Fruit fly (Drosophila melanogaster): ENCODE measurements around the gene CG5342.

DNA sequence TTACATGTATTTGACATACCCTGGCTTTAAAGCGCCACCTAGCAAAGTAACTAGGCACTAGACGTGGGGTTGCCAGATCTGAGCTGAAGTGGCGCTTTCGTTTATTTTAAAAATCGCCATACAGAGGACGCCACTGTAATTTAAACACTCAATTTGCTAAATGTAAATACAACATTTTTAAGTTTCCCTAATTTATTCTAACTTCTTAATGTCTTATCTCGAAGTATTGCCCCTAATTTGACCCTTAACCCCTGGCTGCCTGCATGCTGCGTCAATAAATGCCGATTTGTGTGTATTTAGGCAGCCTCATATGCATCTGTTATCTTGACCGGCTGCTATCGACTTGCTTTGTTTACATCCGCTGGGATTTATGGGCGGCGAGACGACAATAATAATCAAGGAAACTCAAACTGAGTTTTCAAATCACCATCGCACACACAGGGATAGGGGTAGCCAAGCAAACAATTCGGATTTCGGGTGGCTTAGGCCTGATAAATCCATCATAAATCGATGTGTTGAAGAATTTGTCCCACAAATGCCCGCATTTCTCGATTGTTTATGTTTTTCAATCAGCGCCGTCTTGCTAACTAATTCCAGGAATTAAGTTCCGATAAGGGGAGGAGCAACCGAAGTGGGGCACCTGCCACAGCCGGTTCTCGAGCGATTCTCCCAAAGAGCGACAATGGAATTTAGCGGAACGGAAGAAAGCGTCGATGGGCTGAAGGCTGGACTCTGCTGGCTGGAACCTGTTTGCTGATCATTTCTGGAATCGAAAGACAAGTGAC is 34.8 kb downstream of the CG5342 start:
- TF ChIP-seq CrebA (GFP tag; optimal IDR thresholded peaks at IDR 0.05; ENCODE audit: borderline replicate concordance) = no peak
- TF ChIP-seq pan (optimal IDR thresholded peaks at IDR 0.05) = no peak
- TF ChIP-seq psq (GFP tag; optimal IDR thresholded peaks at IDR 0.05) = peak; percentile 40
- peak; percentile 63 for TF ChIP-seq h (GFP tag; optimal IDR thresholded peaks at IDR 0.05)
- TF ChIP-seq dl (GFP tag; optimal IDR thresholded peaks at IDR 0.05; ENCODE audit: insufficient read depth in 1 of 2, partially characterized antibody in 2 of 2) = no peak
- TF ChIP-seq Abd-B (GFP tag; optimal IDR thresholded peaks at IDR 0.05) = no peak
- TF ChIP-seq Myc (optimal IDR thresholded peaks at IDR 0.05) = peak; percentile 75
